Worm (Caenorhabditis elegans) whole organism, L4/young adult: ENCODE results near the gene Y38F1A.4.

Source experiments
- dao-5 ChIP-seq: sonication (generic microtip); optimal IDR thresholded peaks from 2 replicates; lab custom pipeline; 2016; ENCODE audit warnings: missing genotype, missing genetic modification characterization, moderate library complexity, missing compliant biosample characterization
- him-1 ChIP-seq: sonication (generic microtip); optimal IDR thresholded peaks from 2 replicates; lab custom pipeline; 2016; ENCODE audit warnings: missing genotype, missing genetic modification reagents, missing genetic modification characterization, missing compliant biosample characterization

- TF ChIP-seq dao-5 (tag; lab: Kevin White, UChicago) (no peak), him-1 (tag; lab: Kevin White, UChicago) (no peak)
Observed at ce11 chrII:12935259-12935658, 34.3 kb downstream of the Y38F1A.4 start, which contains the start of gene lips-9.
